Worm (Caenorhabditis elegans) whole organism, L4 larva: ENCODE measurements around the gene clp-2.
A peak's percentile ranks its signal among the peaks of the same experiment; 100 is the strongest.

ENCODE experiments used
- Y105C5A.15 ChIP-seq: fragments of 200-800 bp; sonication (Bioruptor generic); IDR thresholded peaks from 2 replicates; pipeline ENCODE4 v1.3.6; 2022; ENCODE audit warnings: missing genetic modification characterization, missing compliant biosample characterization
- Y5F2A.4 ChIP-seq: fragments of 200-800 bp; sonication (Bioruptor generic); optimal IDR thresholded peaks from 2 replicates; lab custom pipeline; 2018; ENCODE audit warnings: mild to moderate bottlenecking, missing genetic modification characterization, missing compliant biosample characterization
- Y75B8A.6 ChIP-seq: fragments of 200-800 bp; sonication (Bioruptor generic); IDR thresholded peaks from 2 replicates; pipeline ENCODE4 v1.3.6; 2022; ENCODE audit warnings: missing genetic modification reagents, missing genetic modification characterization, missing compliant biosample characterization
- aha-1 ChIP-seq: fragments of 150-350 bp; peaks from one replicate; lab custom pipeline; 2014; ENCODE audit warnings: missing biosample characterization, missing genetic modification characterization
- arid-1 ChIP-seq: fragments of 200-800 bp; sonication (Bioruptor generic); conservative IDR thresholded peaks from 2 replicates; pipeline ENCODE4 v1.3.6; 2022; ENCODE audit warnings: missing genetic modification reagents, missing genetic modification characterization, missing compliant biosample characterization
- cey-2 ChIP-seq: sonication (generic microtip); optimal IDR thresholded peaks from 3 replicates; lab custom pipeline; 2017; ENCODE audit warnings: missing genetic modification characterization, mild to moderate bottlenecking, missing compliant biosample characterization, antibody characterized with exemption, borderline replicate concordance; ENCODE audit not compliant: insufficient read depth
- daf-16 ChIP-seq, 3 experiments: sonication (generic microtip); optimal IDR thresholded peaks; 2 replicates each; lab custom pipeline; 2016 to 2017; ENCODE audit warnings: missing genetic modification characterization in 3 of 3, missing genetic modification reagents in 3 of 3, mild to moderate bottlenecking in 2 of 3, missing compliant biosample characterization in 2 of 3, missing biosample characterization in 1 of 3, moderate library complexity in 1 of 3
- daf-8 ChIP-seq: fragments of 200-800 bp; sonication (Bioruptor generic); IDR thresholded peaks from 2 replicates; pipeline ENCODE4 v1.3.6; 2022; ENCODE audit warnings: missing genetic modification characterization, missing compliant biosample characterization
- duxl-1 ChIP-seq: sonication (generic microtip); optimal IDR thresholded peaks from 2 replicates; lab custom pipeline; 2016; ENCODE audit warnings: mild to moderate bottlenecking, missing genetic modification characterization, moderate library complexity, missing compliant biosample characterization; ENCODE audit not compliant: poor library complexity
- hif-1 ChIP-seq, 2 experiments: sonication (generic microtip); optimal IDR thresholded peaks; 2 replicates each; lab custom pipeline; 2016 to 2017; ENCODE audit warnings: missing compliant biosample characterization in 2 of 2, missing genetic modification characterization in 2 of 2, missing genetic modification reagents in 2 of 2, missing genotype in 2 of 2, mild to moderate bottlenecking in 1 of 2
- hmg-1.1 ChIP-seq: fragments of 200-800 bp; sonication (Bioruptor generic); IDR thresholded peaks from 2 replicates; pipeline ENCODE4 v1.3.6; 2022; ENCODE audit warnings: missing genetic modification reagents, missing genetic modification characterization, missing compliant biosample characterization
- lim-7 ChIP-seq: fragments of 200-800 bp; sonication (Bioruptor generic); IDR thresholded peaks from 2 replicates; pipeline ENCODE4 v1.3.6; 2022; ENCODE audit warnings: missing genetic modification characterization, missing compliant biosample characterization
- lin-1 ChIP-seq: fragments of 200-800 bp; sonication (Bioruptor generic); IDR thresholded peaks from 2 replicates; pipeline ENCODE4 v1.3.6; 2022; ENCODE audit warnings: missing genetic modification reagents, missing genetic modification characterization, missing compliant biosample characterization
- lin-38 ChIP-seq: fragments of 200-800 bp; sonication (Bioruptor generic); IDR thresholded peaks from 2 replicates; pipeline ENCODE4 v1.3.6; 2022; ENCODE audit warnings: missing genetic modification reagents, missing genetic modification characterization, missing compliant biosample characterization
- madf-5 ChIP-seq, 2 experiments: fragments of 200-800 bp; sonication (Bioruptor generic); IDR thresholded peaks; 2 replicates each; pipeline ENCODE4 v1.3.6; 2022; ENCODE audit warnings: missing compliant biosample characterization in 2 of 2, missing genetic modification characterization in 2 of 2
- mep-1 ChIP-seq: fragments of 150-350 bp; sonication (generic microtip); optimal IDR thresholded peaks from 3 replicates; lab custom pipeline; 2014; ENCODE audit warnings: missing biosample characterization, missing genetic modification characterization
- mes-2 ChIP-seq: sonication (generic microtip); optimal IDR thresholded peaks from 2 replicates; lab custom pipeline; 2016; ENCODE audit warnings: missing genotype, mild to moderate bottlenecking, missing genetic modification characterization, missing compliant biosample characterization; ENCODE audit not compliant: poor library complexity, severe bottlenecking
- mxl-2 ChIP-seq: fragments of 200-800 bp; sonication (Bioruptor generic); conservative IDR thresholded peaks from 2 replicates; pipeline ENCODE4 v1.3.6; 2022; ENCODE audit warnings: missing genetic modification reagents, missing genetic modification characterization, missing compliant biosample characterization
- nhr-102 ChIP-seq: sonication (generic microtip); optimal IDR thresholded peaks from 2 replicates; lab custom pipeline; 2016; ENCODE audit warnings: mild to moderate bottlenecking, missing genetic modification characterization, moderate library complexity, missing compliant biosample characterization
- nhr-111 ChIP-seq: fragments of 200-800 bp; sonication (Bioruptor generic); optimal IDR thresholded peaks from 2 replicates; lab custom pipeline; 2018; ENCODE audit warnings: mild to moderate bottlenecking, missing genetic modification characterization, missing compliant biosample characterization
- nhr-237 ChIP-seq: sonication (generic microtip); optimal IDR thresholded peaks from 2 replicates; lab custom pipeline; 2017; ENCODE audit warnings: missing biosample characterization, missing genetic modification characterization
- nhr-25 ChIP-seq: sonication (generic microtip); optimal IDR thresholded peaks from 2 replicates; lab custom pipeline; 2017; ENCODE audit warnings: missing genetic modification characterization, mild to moderate bottlenecking, missing compliant biosample characterization, antibody characterized with exemption, moderate library complexity, borderline replicate concordance; ENCODE audit not compliant: insufficient read depth
- nhr-42 ChIP-seq: fragments of 200-800 bp; sonication (Bioruptor generic); IDR thresholded peaks from 2 replicates; pipeline ENCODE4 v1.3.6; 2022; ENCODE audit warnings: missing genetic modification characterization, missing compliant biosample characterization
- pha-4 ChIP-seq, 2 experiments: fragments of 150-350 bp in 1 of 2; fragments of 200-800 bp in 1 of 2; sonication (Bioruptor generic) in 1 of 2; IDR thresholded peaks in 1 of 2; optimal IDR thresholded peaks in 1 of 2; 2 replicates each; pipeline versions ENCODE4 v1.3.6 to Lab custom; 2014 to 2022; ENCODE audit warnings: missing genetic modification characterization in 2 of 2, missing genetic modification reagents in 2 of 2, missing biosample characterization in 1 of 2, missing compliant biosample characterization in 1 of 2
- php-3 ChIP-seq: fragments of 200-800 bp; sonication (Bioruptor generic); IDR thresholded peaks from 2 replicates; pipeline ENCODE4 v1.3.6; 2022; ENCODE audit warnings: missing genetic modification reagents, missing genetic modification characterization, missing compliant biosample characterization
- unc-62 ChIP-seq, 3 experiments: fragments of 150-350 bp in 1 of 3; sonication (generic microtip); optimal IDR thresholded peaks in 2 of 3; peaks in 1 of 3; 1 replicate in 1 of 3; 2 replicates in 2 of 3; lab custom pipeline; 2014 to 2017; ENCODE audit warnings: missing biosample characterization in 3 of 3, missing genetic modification characterization in 3 of 3, missing genetic modification reagents in 3 of 3, missing genotype in 1 of 3
- zfp-3 ChIP-seq: fragments of 200-800 bp; sonication (Bioruptor generic); conservative IDR thresholded peaks from 2 replicates; pipeline ENCODE4 v1.3.6; 2022; ENCODE audit warnings: missing genetic modification reagents, missing genetic modification characterization, missing compliant biosample characterization

Gene clp-2

DNA sequence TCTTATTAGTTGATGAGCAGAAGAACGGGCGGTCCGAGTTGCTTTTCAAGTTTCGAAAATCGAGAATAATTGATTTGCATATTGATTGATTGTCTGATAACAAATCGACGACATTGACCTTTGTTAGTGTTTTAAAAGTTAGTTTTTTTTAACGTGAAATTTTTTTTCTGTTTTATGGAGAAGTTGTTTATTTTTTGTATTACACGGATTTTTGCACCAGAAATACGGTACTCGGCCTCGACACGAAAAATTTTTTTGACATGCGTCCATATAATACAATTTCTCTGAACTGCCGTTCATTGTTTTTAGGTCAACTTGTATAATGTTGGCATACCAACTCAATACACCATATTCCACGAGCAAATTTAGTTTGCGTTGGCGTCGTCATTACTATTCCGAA, 48.4 kb downstream of the clp-2 start, which contains the start of gene T23F11.2:
TSS of gene T23F11.2 (minus strand) at position 101 of the 400 bp plus-strand sequence.
- TF ChIP-seq Y5F2A.4 (no peak), mep-1 (tag; lab: Kevin White, UChicago) (no peak), lin-1 (GFP tag; lab: Robert Waterston, UW) (no peak), cey-2 (no peak), hmg-1.1 (GFP tag; lab: Robert Waterston, UW) (no peak)

DNA sequence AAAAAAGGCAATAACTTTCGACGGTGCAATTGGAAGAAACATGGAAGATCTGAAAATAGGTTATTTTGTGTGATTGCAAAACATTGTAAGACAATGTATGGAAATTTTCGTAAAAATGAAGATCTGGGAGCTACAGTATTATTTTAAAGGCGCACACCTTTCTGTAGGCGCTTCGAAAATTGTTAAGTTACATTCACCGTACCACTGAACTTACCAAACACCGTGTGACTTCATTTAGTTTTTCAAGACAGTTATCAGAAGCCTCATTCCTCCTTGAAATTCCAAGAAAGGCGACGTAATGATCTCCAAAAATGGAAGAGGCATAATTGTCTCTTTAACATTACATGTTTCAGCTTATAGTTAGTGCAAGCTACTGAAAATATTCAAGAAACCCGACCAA, 49.9 kb downstream of the clp-2 start:
- TF ChIP-seq pha-4 (GFP tag; IDR thresholded peaks at IDR 0.05; lab: Robert Waterston, UW), result no peak; the same call in 1 of the 2 replicates
- no peak for TF ChIP-seq pha-4 (tag; optimal IDR thresholded peaks at IDR 0.05; lab: Kevin White, UChicago)
- no peak for TF ChIP-seq daf-8 (GFP tag; lab: Robert Waterston, UW)
- TF ChIP-seq arid-1, result peak; percentile 11; the same call in 1 of the 2 replicates
- 0 out of 2 replicates have a peak, but pooled peaks have one; percentile 17 for TF ChIP-seq lim-7 (GFP tag; lab: Robert Waterston, UW)
- TF ChIP-seq php-3 (GFP tag; lab: Robert Waterston, UW), result peak; percentile 34; the same call in 1 of the 2 replicates
- peak; percentile 71 for TF ChIP-seq duxl-1 (tag; lab: Kevin White, UChicago)
- TF ChIP-seq zfp-3 (GFP tag; lab: Robert Waterston, UW), result peak; percentile 70; the same call in 1 of the 2 replicates
- peak; percentile 25 for TF ChIP-seq nhr-25 (tag; lab: Kevin White, UChicago)
- 0 out of 2 replicates have a peak, but pooled peaks have one; percentile 7 for TF ChIP-seq nhr-42 (GFP tag; lab: Robert Waterston, UW)
- TF ChIP-seq nhr-237 (tag; lab: Kevin White, UChicago), result no peak
- peak in 1 of 2 experiments; percentile 44 for TF ChIP-seq daf-16 (GFP tag; optimal IDR thresholded peaks at IDR 0.05; lab: Kevin White, UChicago)
- no peak for TF ChIP-seq daf-16 (tag; optimal IDR thresholded peaks at IDR 0.05; lab: Kevin White, UChicago)
- peak; percentile 44 for TF ChIP-seq lin-38 (GFP tag; lab: Robert Waterston, UW)
- TF ChIP-seq madf-5 (GFP tag; IDR thresholded peaks at IDR 0.05; lab: Robert Waterston, UW), result peak in 1 of 2 experiments; percentile 54; a peak in 1 of 4 replicates
- TF ChIP-seq nhr-102 (tag; lab: Kevin White, UChicago), result peak; percentile 49
- TF ChIP-seq lin-1 (GFP tag; lab: Robert Waterston, UW), result no peak
- no peak for TF ChIP-seq aha-1 (tag; lab: Kevin White, UChicago)
- TF ChIP-seq mxl-2 (GFP tag; lab: Robert Waterston, UW), result no peak
- no peak for TF ChIP-seq Y105C5A.15 (GFP tag; lab: Robert Waterston, UW)

DNA sequence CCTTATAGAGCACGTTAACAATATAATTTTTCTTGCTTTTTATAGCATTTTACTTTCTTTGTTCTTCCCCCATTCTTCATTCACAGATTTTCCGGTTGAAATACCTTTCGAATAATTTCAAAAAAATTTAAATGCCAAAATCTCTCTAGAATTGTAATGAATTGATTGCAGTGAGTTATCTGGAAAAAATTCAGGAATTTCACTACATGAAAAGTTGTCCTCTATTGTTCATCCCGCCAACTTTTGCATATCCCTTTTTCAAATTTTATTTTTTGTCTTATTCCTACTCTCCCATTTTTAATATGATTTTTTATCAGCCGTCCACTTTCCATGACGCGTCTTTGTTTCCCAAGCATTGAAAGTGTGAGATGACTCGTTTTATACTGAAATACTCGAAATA, 50.5 kb downstream of the clp-2 start:
- no peak for TF ChIP-seq Y75B8A.6 (GFP tag; lab: Robert Waterston, UW)
- TF ChIP-seq mes-2 (tag; lab: Kevin White, UChicago), result peak; percentile 17
- peak; percentile 41 for TF ChIP-seq mep-1 (tag; lab: Kevin White, UChicago)
- TF ChIP-seq madf-5 (GFP tag; IDR thresholded peaks at IDR 0.05; lab: Robert Waterston, UW), result peak in 1 of 2 experiments; percentile 6; a peak in 1 of 4 replicates
- TF ChIP-seq nhr-111, result peak; percentile 35
- TF ChIP-seq hif-1 (tag; optimal IDR thresholded peaks at IDR 0.05; lab: Kevin White, UChicago), result no peak
- peak in 1 of 2 experiments; percentile 50 for TF ChIP-seq unc-62 (GFP tag; optimal IDR thresholded peaks at IDR 0.05 in 1 of 2; lab: Kevin White, UChicago)
- TF ChIP-seq unc-62 (tag; optimal IDR thresholded peaks at IDR 0.05; lab: Kevin White, UChicago), result no peak
